Fruit fly (Drosophila melanogaster): Measurements from ENCODE around the gene CG7600.

CG7600 gene

dm6 chr3L:11214406-11215243 lies 4.0 kb downstream of the CG7600 start, which contains the start of gene CG42671 (continued):
- 0 out of 3 replicates have a peak, but pooled peaks have one; percentile 13 for TF ChIP-seq CG34422 (GFP tag; IDR thresholded peaks at IDR 0.05)
- TF ChIP-seq klu (GFP tag; IDR thresholded peaks at IDR 0.05): no peak
- no peak for TF ChIP-seq nerfin-2 (GFP tag; IDR thresholded peaks at IDR 0.05; ENCODE audit: partially characterized antibody)
- no peak for TF ChIP-seq bbx (GFP tag; IDR thresholded peaks at IDR 0.05; ENCODE audit: partially characterized antibody)
- TF ChIP-seq CG17359 (tag; optimal IDR thresholded peaks at IDR 0.05): peak; percentile 71
- no peak for TF ChIP-seq CG10321 (GFP tag; IDR thresholded peaks at IDR 0.05)
- TF ChIP-seq Xrp1 (GFP tag; IDR thresholded peaks at IDR 0.05): no peak
- TF ChIP-seq gfzf (GFP tag; optimal IDR thresholded peaks at IDR 0.05): peak; percentile 72
- TF ChIP-seq Hsf (GFP tag; optimal IDR thresholded peaks at IDR 0.05): no peak
- TF ChIP-seq Trl (optimal IDR thresholded peaks at IDR 0.05): peak; percentile 70 to 94
- TF ChIP-seq Trl (GFP tag; optimal IDR thresholded peaks at IDR 0.05): no peak
- peak; percentile 66 for TF ChIP-seq CG14710 (tag; optimal IDR thresholded peaks at IDR 0.05)
- no peak for TF ChIP-seq CG12942 (GFP tag; optimal IDR thresholded peaks at IDR 0.05)
- no peak for TF ChIP-seq Kr (GFP tag; optimal IDR thresholded peaks at IDR 0.05)
- no peak for TF ChIP-seq cg (GFP tag; optimal IDR thresholded peaks at IDR 0.05)

dm6 chr3L:11215244-11216121 lies 4.9 kb downstream of the CG7600 start:
- TF ChIP-seq pho (GFP tag; optimal IDR thresholded peaks at IDR 0.05): peak; percentile 93
- peak; percentile 86 for TF ChIP-seq NC2β (GFP tag; optimal IDR thresholded peaks at IDR 0.05)
- TF ChIP-seq CG10462 (GFP tag; optimal IDR thresholded peaks at IDR 0.05): peak; percentile 38
- TF ChIP-seq Nf-YC (tag; optimal IDR thresholded peaks at IDR 0.05): peak; percentile 50
- peak; percentile 61 for TF ChIP-seq nom (GFP tag; optimal IDR thresholded peaks at IDR 0.05)
- peak; percentile 69 for TF ChIP-seq CG3407 (GFP tag; optimal IDR thresholded peaks at IDR 0.05)
- peak; percentile 86 for TF ChIP-seq CG8388 (GFP tag; optimal IDR thresholded peaks at IDR 0.05)
- peak; percentile 59 for TF ChIP-seq ftz-f1 (GFP tag; optimal IDR thresholded peaks at IDR 0.05)
- TF ChIP-seq CG11456 (GFP tag; IDR thresholded peaks at IDR 0.05): peak; percentile 96
- TF ChIP-seq CG11504 (tag; optimal IDR thresholded peaks at IDR 0.05): peak; percentile 86
- TF ChIP-seq tin (GFP tag; optimal IDR thresholded peaks at IDR 0.05): peak; percentile 79
- TF ChIP-seq dysf (GFP tag; IDR thresholded peaks at IDR 0.05): peak; percentile 96
- peak; percentile 59 to 84 for TF ChIP-seq bsh (GFP tag; optimal IDR thresholded peaks at IDR 0.05)
- TF ChIP-seq CG1602 (GFP tag; optimal IDR thresholded peaks at IDR 0.05): peak; percentile 75
- TF ChIP-seq Dek (tag; optimal IDR thresholded peaks at IDR 0.05): peak; percentile 82
- peak; percentile 83 for TF ChIP-seq org-1 (GFP tag; optimal IDR thresholded peaks at IDR 0.05)
- TF ChIP-seq CG17612 (GFP tag; IDR thresholded peaks at IDR 0.05): peak; percentile 86
- no peak for TF ChIP-seq Bgb (GFP tag; IDR thresholded peaks at IDR 0.05; ENCODE audit: partially characterized antibody)
- TF ChIP-seq schlank (tag; optimal IDR thresholded peaks at IDR 0.05): peak; percentile 86
- TF ChIP-seq az2 (GFP tag; optimal IDR thresholded peaks at IDR 0.05): peak; percentile 88
- no peak for TF ChIP-seq pita (GFP tag; optimal IDR thresholded peaks at IDR 0.05)
- peak; percentile 78 for TF ChIP-seq CG7839 (tag; optimal IDR thresholded peaks at IDR 0.05)
- TF ChIP-seq HLH3B (GFP tag; IDR thresholded peaks at IDR 0.05): peak; percentile 93
- TF ChIP-seq GATAe (GFP tag; conservative IDR thresholded peaks at IDR 0.05): 0 out of 2 replicates have a peak, but pooled peaks have one; percentile 77
- TF ChIP-seq CG1529 (GFP tag; optimal IDR thresholded peaks at IDR 0.05): peak; percentile 45
- peak; percentile 91 for TF ChIP-seq seq (GFP tag; IDR thresholded peaks at IDR 0.05)
- peak; percentile 82 for TF ChIP-seq tap (tag; optimal IDR thresholded peaks at IDR 0.05)
- no peak for TF ChIP-seq mld (GFP tag; IDR thresholded peaks at IDR 0.05; ENCODE audit: partially characterized antibody)
- TF ChIP-seq CG13624 (GFP tag; optimal IDR thresholded peaks at IDR 0.05): peak; percentile 87
- peak; percentile 82 for TF ChIP-seq NC2α (GFP tag; optimal IDR thresholded peaks at IDR 0.05)
- peak; percentile 85 for TF ChIP-seq CG1792 (GFP tag; optimal IDR thresholded peaks at IDR 0.05)
- TF ChIP-seq tgo (GFP tag; IDR thresholded peaks at IDR 0.05): peak; percentile 94
